Worm (Caenorhabditis elegans): ENCODE data around the gene snai-1.
A peak's percentile ranks its signal among the peaks of the same experiment; 100 is the strongest.

The snai-1 gene

DNA sequence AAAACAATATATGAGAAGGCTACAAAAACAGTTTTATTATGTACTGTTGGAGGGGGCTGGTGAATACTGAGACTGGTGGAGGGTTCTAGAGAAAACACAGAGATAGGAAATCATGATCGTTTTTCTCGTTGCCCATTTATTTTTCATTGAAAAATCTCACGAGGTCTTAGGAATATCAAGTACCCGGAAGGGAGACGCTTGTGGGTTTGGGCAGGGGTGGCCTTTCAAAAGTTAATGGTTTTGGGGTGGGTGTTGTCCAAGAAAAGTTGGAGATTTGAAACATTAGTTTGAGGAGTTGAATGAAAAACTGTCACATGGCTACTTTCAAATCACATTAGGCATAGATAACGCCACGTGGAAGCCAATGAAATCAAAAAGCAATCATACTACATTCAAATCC is 18.8 kb downstream of the snai-1 start (continued):
- TF ChIP-seq T20F7.1 (GFP tag; optimal IDR thresholded peaks at IDR 0.05) (no peak), pha-4 (GFP tag; IDR thresholded peaks at IDR 0.05) (peak; percentile 6; the same call in 1 of the 2 replicates), pha-4 (tag; optimal IDR thresholded peaks at IDR 0.05) (no peak), rbr-2 (tag; optimal IDR thresholded peaks at IDR 0.05) (no peak), R02D3.7 (tag; optimal IDR thresholded peaks at IDR 0.05) (no peak), lsy-2 (tag; optimal IDR thresholded peaks at IDR 0.05) (no peak), hlh-30 (tag; optimal IDR thresholded peaks at IDR 0.05; ENCODE audit: insufficient read depth) (peak; percentile 35), F44E2.7 (GFP tag; IDR thresholded peaks at IDR 0.05) (no peak), arid-1 (GFP tag; conservative IDR thresholded peaks at IDR 0.05) (no peak), madf-5 (GFP tag; IDR thresholded peaks at IDR 0.05) (no peak), zip-2 (tag; optimal IDR thresholded peaks at IDR 0.05) (no peak), lin-13 (GFP tag; optimal IDR thresholded peaks at IDR 0.05) (no peak), madf-9 (GFP tag; conservative IDR thresholded peaks at IDR 0.05) (no peak), spr-3 (GFP tag; optimal IDR thresholded peaks at IDR 0.05) (no peak), ceh-44 (GFP tag; IDR thresholded peaks at IDR 0.05) (no peak), hmg-1.1 (GFP tag; IDR thresholded peaks at IDR 0.05) (0 out of 2 replicates have a peak, but pooled peaks have one; percentile 14), pqm-1 (tag; optimal IDR thresholded peaks at IDR 0.05) (no peak), unc-130 (GFP tag; optimal IDR thresholded peaks at IDR 0.05) (no peak), snpc-1.2 (GFP tag; IDR thresholded peaks at IDR 0.05) (no peak), snpc-4 (tag; optimal IDR thresholded peaks at IDR 0.05) (no peak), nhr-102 (tag; optimal IDR thresholded peaks at IDR 0.05) (no peak), skn-1 (tag; optimal IDR thresholded peaks at IDR 0.05) (no peak), ceh-62 (tag; optimal IDR thresholded peaks at IDR 0.05) (no peak), fkh-10 (GFP tag; optimal IDR thresholded peaks at IDR 0.05) (no peak), hlh-11 (tag; optimal IDR thresholded peaks at IDR 0.05) (peak; percentile 30), nhr-28 (tag; optimal IDR thresholded peaks at IDR 0.05) (peak; percentile 54), D1046.2 (GFP tag; IDR thresholded peaks at IDR 0.05) (no peak), nhr-77 (tag; optimal IDR thresholded peaks at IDR 0.05) (no peak), F37D6.2 (tag; optimal IDR thresholded peaks at IDR 0.05) (no peak), Y48G9A.11 (GFP tag; IDR thresholded peaks at IDR 0.05) (no peak), dmd-8 (GFP tag; IDR thresholded peaks at IDR 0.05) (0 out of 2 replicates have a peak, but pooled peaks have one; percentile 31), F49E8.2 (tag; optimal IDR thresholded peaks at IDR 0.05; ENCODE audit: borderline replicate concordance) (no peak), aha-1 (tag) (no peak), lin-29 (GFP tag; IDR thresholded peaks at IDR 0.05) (no peak)

DNA sequence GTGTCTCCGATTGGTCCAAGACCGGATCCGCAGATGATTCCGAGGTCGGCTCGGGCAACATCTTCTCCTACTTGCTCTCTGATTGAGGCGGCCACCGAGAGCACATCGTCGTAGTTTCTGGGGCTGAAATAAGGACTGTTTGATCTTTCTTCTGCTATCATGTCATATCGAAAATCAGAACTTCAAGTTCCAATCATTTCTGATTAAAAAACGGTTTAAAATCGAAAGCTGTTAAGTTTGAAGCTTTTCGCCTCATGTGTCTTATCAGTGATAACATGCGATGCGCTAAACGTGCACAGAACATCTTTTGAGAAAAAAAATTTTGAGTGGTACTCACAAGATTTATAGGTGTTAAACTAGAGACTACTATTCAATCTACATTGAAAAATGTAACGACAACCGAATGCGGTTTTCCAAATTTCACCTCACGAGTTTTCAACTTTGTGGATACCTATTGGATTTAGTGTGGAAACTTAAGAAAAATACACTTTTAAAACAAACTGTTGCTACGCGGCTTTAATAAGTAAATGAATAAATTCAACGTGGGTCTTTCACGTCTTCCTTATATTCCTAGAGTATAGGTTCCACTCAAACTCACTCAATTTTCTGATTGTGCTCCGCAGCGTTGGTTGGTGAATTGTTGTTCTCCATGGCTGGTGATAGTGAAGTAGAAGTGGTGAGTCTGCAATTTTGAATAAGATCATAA is 19.4 kb downstream of the snai-1 start:
- TF ChIP-seq ceh-32 (tag; optimal IDR thresholded peaks at IDR 0.05; ENCODE audit: poor library complexity): no peak
- TF ChIP-seq daf-19 (GFP tag; conservative IDR thresholded peaks at IDR 0.05): no peak
- TF ChIP-seq snpc-4 (tag; optimal IDR thresholded peaks at IDR 0.05): no peak
- TF ChIP-seq fos-1 (tag; optimal IDR thresholded peaks at IDR 0.05): no peak
- no peak for TF ChIP-seq dmd-8 (GFP tag; IDR thresholded peaks at IDR 0.05)
- no peak for TF ChIP-seq daf-12 (tag; optimal IDR thresholded peaks at IDR 0.05)
- TF ChIP-seq dve-1 (tag; optimal IDR thresholded peaks at IDR 0.05; ENCODE audit: insufficient read depth): peak; percentile 43
- TF ChIP-seq unc-62 (GFP tag; optimal IDR thresholded peaks at IDR 0.05 in 1 of 2): no peak
- TF ChIP-seq unc-62 (tag; optimal IDR thresholded peaks at IDR 0.05): no peak
- TF ChIP-seq zip-11 (GFP tag; IDR thresholded peaks at IDR 0.05): no peak
- TF ChIP-seq Y75B8A.6 (GFP tag; IDR thresholded peaks at IDR 0.05): no peak
- TF ChIP-seq ztf-11 (tag; optimal IDR thresholded peaks at IDR 0.05): no peak
- no peak for TF ChIP-seq ces-1 (GFP tag; optimal IDR thresholded peaks at IDR 0.05)
- no peak for TF ChIP-seq ZK546.5 (tag; optimal IDR thresholded peaks at IDR 0.05)
- no peak for TF ChIP-seq egl-27 (tag; optimal IDR thresholded peaks at IDR 0.05)
- TF ChIP-seq F37D6.2 (tag; optimal IDR thresholded peaks at IDR 0.05): no peak
- no peak for TF ChIP-seq ceh-20 (GFP tag; IDR thresholded peaks at IDR 0.05)
- no peak for TF ChIP-seq nhr-102 (tag; optimal IDR thresholded peaks at IDR 0.05)
- TF ChIP-seq pqm-1 (tag; optimal IDR thresholded peaks at IDR 0.05): peak; percentile 45
- no peak for TF ChIP-seq mes-2 (tag; optimal IDR thresholded peaks at IDR 0.05; ENCODE audit: poor library complexity, severe bottlenecking)
- no peak for TF ChIP-seq mdt-29 (GFP tag; IDR thresholded peaks at IDR 0.05)
- no peak for TF ChIP-seq nhr-237 (tag; optimal IDR thresholded peaks at IDR 0.05)
- TF ChIP-seq T26A8.4 (GFP tag; IDR thresholded peaks at IDR 0.05): no peak
- TF ChIP-seq ceh-44 (GFP tag; IDR thresholded peaks at IDR 0.05): no peak
